Worm (Caenorhabditis elegans): Measurements from ENCODE around the gene cpf-2.

- TF ChIP-seq zag-1 (tag; optimal IDR thresholded peaks at IDR 0.05) = no peak
- peak; percentile 35 for TF ChIP-seq sox-4 (tag; optimal IDR thresholded peaks at IDR 0.05)
- TF ChIP-seq ztf-11 (tag; optimal IDR thresholded peaks at IDR 0.05) = no peak
- TF ChIP-seq skn-1 (tag; optimal IDR thresholded peaks at IDR 0.05) = peak; percentile 76
- TF ChIP-seq lin-39 (tag; optimal IDR thresholded peaks at IDR 0.05) = peak; percentile 82
- TF ChIP-seq efl-1 (optimal IDR thresholded peaks at IDR 0.05) = peak; percentile 99 to 100
- TF ChIP-seq efl-1 (GFP tag; optimal IDR thresholded peaks at IDR 0.05 in 1 of 2) = peak; percentile 99 to 100
- TF ChIP-seq ceh-90 (tag; optimal IDR thresholded peaks at IDR 0.05) = no peak
- TF ChIP-seq ama-1 (optimal IDR thresholded peaks at IDR 0.05) = peak; percentile 49
- no peak for TF ChIP-seq nhr-11 (tag; optimal IDR thresholded peaks at IDR 0.05)
- peak; percentile 31 for TF ChIP-seq hpl-2 (GFP tag; optimal IDR thresholded peaks at IDR 0.05)
- peak; percentile 52 to 76 (median 58) for TF ChIP-seq ceh-82 (tag; optimal IDR thresholded peaks at IDR 0.05)
- peak; percentile 84 for TF ChIP-seq nhr-47 (tag; optimal IDR thresholded peaks at IDR 0.05)
Measured at ce11 chrIII:13256438-13256928, 12.2 kb downstream of the cpf-2 start, which contains the start of gene F56A8.3.

All from whole organism, L1 larva.